Worm (Caenorhabditis elegans) whole organism, L4 larva: ENCODE measurements around the gene F53A9.7.
A peak's percentile ranks its signal among the peaks of the same experiment; 100 is the strongest.

Experiments used
- T20F7.1 ChIP-seq: fragments of 200-800 bp; sonication (Bioruptor generic); optimal IDR thresholded peaks from 2 replicates; lab custom pipeline; 2018; ENCODE audit warnings: mild to moderate bottlenecking, missing genetic modification characterization, missing compliant biosample characterization
- Y105C5A.15 ChIP-seq: fragments of 200-800 bp; sonication (Bioruptor generic); IDR thresholded peaks from 2 replicates; pipeline ENCODE4 v1.3.6; 2022; ENCODE audit warnings: missing genetic modification characterization, missing compliant biosample characterization
- Y48G9A.11 ChIP-seq: fragments of 200-800 bp; sonication (Bioruptor generic); IDR thresholded peaks from 2 replicates; pipeline ENCODE4 v1.3.6; 2022; ENCODE audit warnings: missing genetic modification reagents, missing genetic modification characterization, missing compliant biosample characterization
- ZK546.5 ChIP-seq, 2 experiments: sonication (generic microtip); optimal IDR thresholded peaks; 2 replicates each; lab custom pipeline; 2017; ENCODE audit warnings: missing biosample characterization in 2 of 2, missing genetic modification characterization in 2 of 2
- aha-1 ChIP-seq: fragments of 150-350 bp; peaks from one replicate; lab custom pipeline; 2014; ENCODE audit warnings: missing biosample characterization, missing genetic modification characterization
- arid-1 ChIP-seq: fragments of 200-800 bp; sonication (Bioruptor generic); conservative IDR thresholded peaks from 2 replicates; pipeline ENCODE4 v1.3.6; 2022; ENCODE audit warnings: missing genetic modification reagents, missing genetic modification characterization, missing compliant biosample characterization
- attf-4 ChIP-seq: sonication (generic microtip); optimal IDR thresholded peaks from 3 replicates; lab custom pipeline; 2017; ENCODE audit warnings: missing biosample characterization, missing genetic modification characterization
- ceh-20 ChIP-seq: fragments of 200-800 bp; sonication (Bioruptor generic); IDR thresholded peaks from 2 replicates; pipeline ENCODE4 v1.3.6; 2022; ENCODE audit warnings: missing genetic modification reagents, missing genetic modification characterization, missing compliant biosample characterization
- ceh-28 ChIP-seq: fragments of 150-350 bp; optimal IDR thresholded peaks from 2 replicates; lab custom pipeline; 2014; ENCODE audit warnings: missing biosample characterization, missing genetic modification reagents, missing genetic modification characterization
- ceh-44 ChIP-seq: fragments of 200-800 bp; sonication (Bioruptor generic); IDR thresholded peaks from 2 replicates; pipeline ENCODE4 v1.3.6; 2022; ENCODE audit warnings: missing genetic modification reagents, missing genetic modification characterization, missing compliant biosample characterization
- ceh-62 ChIP-seq: sonication (generic microtip); optimal IDR thresholded peaks from 2 replicates; lab custom pipeline; 2017; ENCODE audit warnings: missing biosample characterization, missing genetic modification characterization
- ctbp-1 ChIP-seq: fragments of 200-800 bp; sonication (Bioruptor generic); IDR thresholded peaks from 2 replicates; pipeline ENCODE4 v1.3.6; 2022; ENCODE audit warnings: missing genetic modification reagents, missing genetic modification characterization, missing compliant biosample characterization
- dmd-6 ChIP-seq: fragments of 200-800 bp; sonication (Bioruptor generic); IDR thresholded peaks from 2 replicates; pipeline ENCODE4 v1.3.6; 2022; ENCODE audit warnings: missing genetic modification reagents, missing genetic modification characterization, missing compliant biosample characterization
- dmd-8 ChIP-seq: fragments of 200-800 bp; sonication (Bioruptor generic); IDR thresholded peaks from 2 replicates; pipeline ENCODE4 v1.3.6; 2022; ENCODE audit warnings: missing genetic modification characterization, missing compliant biosample characterization
- dpl-1 ChIP-seq: fragments of 150-350 bp; optimal IDR thresholded peaks from 2 replicates; lab custom pipeline; 2014; ENCODE audit warnings: missing biosample characterization, missing genetic modification reagents, missing genetic modification characterization
- dve-1 ChIP-seq: sonication (generic microtip); optimal IDR thresholded peaks from 2 replicates; lab custom pipeline; 2017; ENCODE audit warnings: antibody characterized with exemption, mild to moderate bottlenecking, missing genetic modification characterization, missing compliant biosample characterization; ENCODE audit not compliant: insufficient read depth
- hif-1 ChIP-seq, 2 experiments: sonication (generic microtip); optimal IDR thresholded peaks; 2 replicates each; lab custom pipeline; 2016 to 2017; ENCODE audit warnings: missing compliant biosample characterization in 2 of 2, missing genetic modification characterization in 2 of 2, missing genetic modification reagents in 2 of 2, missing genotype in 2 of 2, mild to moderate bottlenecking in 1 of 2
- hlh-30 ChIP-seq: sonication (generic microtip); optimal IDR thresholded peaks from 2 replicates; lab custom pipeline; 2017; ENCODE audit warnings: antibody characterized with exemption, mild to moderate bottlenecking, missing genetic modification characterization, missing compliant biosample characterization; ENCODE audit not compliant: insufficient read depth
- hmg-1.1 ChIP-seq: fragments of 200-800 bp; sonication (Bioruptor generic); IDR thresholded peaks from 2 replicates; pipeline ENCODE4 v1.3.6; 2022; ENCODE audit warnings: missing genetic modification reagents, missing genetic modification characterization, missing compliant biosample characterization
- lim-7 ChIP-seq: fragments of 200-800 bp; sonication (Bioruptor generic); IDR thresholded peaks from 2 replicates; pipeline ENCODE4 v1.3.6; 2022; ENCODE audit warnings: missing genetic modification characterization, missing compliant biosample characterization
- lin-1 ChIP-seq: fragments of 200-800 bp; sonication (Bioruptor generic); IDR thresholded peaks from 2 replicates; pipeline ENCODE4 v1.3.6; 2022; ENCODE audit warnings: missing genetic modification reagents, missing genetic modification characterization, missing compliant biosample characterization
- lin-13 ChIP-seq: fragments of 150-350 bp; optimal IDR thresholded peaks from 2 replicates; lab custom pipeline; 2014; ENCODE audit warnings: missing biosample characterization, missing genetic modification reagents, missing genetic modification characterization
- lsy-2 ChIP-seq, 2 experiments: fragments of 150-350 bp in 1 of 2; sonication (generic microtip) in 1 of 2; optimal IDR thresholded peaks; 2 replicates each; lab custom pipeline; 2014 to 2017; ENCODE audit warnings: missing biosample characterization in 2 of 2, missing genetic modification characterization in 2 of 2
- madf-9 ChIP-seq: fragments of 200-800 bp; sonication (Bioruptor generic); conservative IDR thresholded peaks from 2 replicates; pipeline ENCODE4 v1.3.6; 2022; ENCODE audit warnings: missing genetic modification reagents, missing genetic modification characterization, missing compliant biosample characterization
- mdl-1 ChIP-seq, 2 experiments: fragments of 150-350 bp in 1 of 2; sonication (generic microtip) in 1 of 2; optimal IDR thresholded peaks; 2 replicates each; lab custom pipeline; 2014 to 2017; ENCODE audit warnings: missing biosample characterization in 2 of 2, missing genetic modification characterization in 2 of 2
- mdt-29 ChIP-seq: fragments of 200-800 bp; sonication (Bioruptor generic); IDR thresholded peaks from 2 replicates; pipeline ENCODE4 v1.3.6; 2022; ENCODE audit warnings: missing genetic modification reagents, missing genetic modification characterization, missing compliant biosample characterization
- mes-2 ChIP-seq: sonication (generic microtip); optimal IDR thresholded peaks from 2 replicates; lab custom pipeline; 2016; ENCODE audit warnings: missing genotype, mild to moderate bottlenecking, missing genetic modification characterization, missing compliant biosample characterization; ENCODE audit not compliant: poor library complexity, severe bottlenecking
- mxl-3 ChIP-seq: fragments of 200-800 bp; sonication (Bioruptor generic); optimal IDR thresholded peaks from 2 replicates; lab custom pipeline; 2018; ENCODE audit warnings: mild to moderate bottlenecking, missing genetic modification characterization, missing compliant biosample characterization
- nhr-102 ChIP-seq: sonication (generic microtip); optimal IDR thresholded peaks from 2 replicates; lab custom pipeline; 2016; ENCODE audit warnings: mild to moderate bottlenecking, missing genetic modification characterization, moderate library complexity, missing compliant biosample characterization
- nhr-25 ChIP-seq: sonication (generic microtip); optimal IDR thresholded peaks from 2 replicates; lab custom pipeline; 2017; ENCODE audit warnings: missing genetic modification characterization, mild to moderate bottlenecking, missing compliant biosample characterization, antibody characterized with exemption, moderate library complexity, borderline replicate concordance; ENCODE audit not compliant: insufficient read depth
- nhr-28 ChIP-seq: fragments of 150-350 bp; optimal IDR thresholded peaks from 2 replicates; lab custom pipeline; 2014; ENCODE audit warnings: missing biosample characterization, missing genetic modification characterization
- nhr-41 ChIP-seq: fragments of 200-800 bp; sonication (Bioruptor generic); IDR thresholded peaks from 2 replicates; pipeline ENCODE4 v1.3.6; 2022; ENCODE audit warnings: missing genetic modification reagents, missing genetic modification characterization, missing compliant biosample characterization
- nhr-42 ChIP-seq: fragments of 200-800 bp; sonication (Bioruptor generic); IDR thresholded peaks from 2 replicates; pipeline ENCODE4 v1.3.6; 2022; ENCODE audit warnings: missing genetic modification characterization, missing compliant biosample characterization
- nhr-6 ChIP-seq: fragments of 150-350 bp; optimal IDR thresholded peaks from 2 replicates; lab custom pipeline; 2014; ENCODE audit warnings: missing biosample characterization, missing genetic modification characterization
- nhr-77 ChIP-seq: fragments of 150-350 bp; optimal IDR thresholded peaks from 2 replicates; lab custom pipeline; 2014; ENCODE audit warnings: missing biosample characterization, missing genetic modification characterization
- pha-4 ChIP-seq, 2 experiments: fragments of 150-350 bp in 1 of 2; fragments of 200-800 bp in 1 of 2; sonication (Bioruptor generic) in 1 of 2; IDR thresholded peaks in 1 of 2; optimal IDR thresholded peaks in 1 of 2; 2 replicates each; pipeline versions ENCODE4 v1.3.6 to Lab custom; 2014 to 2022; ENCODE audit warnings: missing genetic modification characterization in 2 of 2, missing genetic modification reagents in 2 of 2, missing biosample characterization in 1 of 2, missing compliant biosample characterization in 1 of 2
- php-3 ChIP-seq: fragments of 200-800 bp; sonication (Bioruptor generic); IDR thresholded peaks from 2 replicates; pipeline ENCODE4 v1.3.6; 2022; ENCODE audit warnings: missing genetic modification reagents, missing genetic modification characterization, missing compliant biosample characterization
- pqm-1 ChIP-seq: sonication (generic microtip); optimal IDR thresholded peaks from 2 replicates; lab custom pipeline; 2017; ENCODE audit warnings: missing biosample characterization, missing genetic modification characterization
- rbr-2 ChIP-seq: sonication (generic microtip); optimal IDR thresholded peaks from 2 replicates; lab custom pipeline; 2016; ENCODE audit warnings: missing genotype, missing genetic modification characterization, missing compliant biosample characterization
- saeg-2 ChIP-seq: fragments of 200-800 bp; sonication (Bioruptor generic); IDR thresholded peaks from 2 replicates; pipeline ENCODE4 v1.3.6; 2022; ENCODE audit warnings: missing genetic modification reagents, missing genetic modification characterization, missing compliant biosample characterization
- sdz-12 ChIP-seq: fragments of 200-800 bp; sonication (Bioruptor generic); optimal IDR thresholded peaks from 2 replicates; lab custom pipeline; 2018; ENCODE audit warnings: mild to moderate bottlenecking, missing genetic modification characterization, missing compliant biosample characterization
- unc-62 ChIP-seq, 3 experiments: fragments of 150-350 bp in 1 of 3; sonication (generic microtip); optimal IDR thresholded peaks in 2 of 3; peaks in 1 of 3; 1 replicate in 1 of 3; 2 replicates in 2 of 3; lab custom pipeline; 2014 to 2017; ENCODE audit warnings: missing biosample characterization in 3 of 3, missing genetic modification characterization in 3 of 3, missing genetic modification reagents in 3 of 3, missing genotype in 1 of 3
- vab-7 ChIP-seq: fragments of 200-800 bp; sonication (Bioruptor generic); IDR thresholded peaks from 2 replicates; pipeline ENCODE4 v1.3.6; 2022; ENCODE audit warnings: missing genetic modification reagents, missing genetic modification characterization, missing compliant biosample characterization
- ztf-7 ChIP-seq: fragments of 150-350 bp; optimal IDR thresholded peaks from 2 replicates; lab custom pipeline; 2014; ENCODE audit warnings: missing biosample characterization, missing genetic modification characterization

Gene F53A9.7

DNA sequence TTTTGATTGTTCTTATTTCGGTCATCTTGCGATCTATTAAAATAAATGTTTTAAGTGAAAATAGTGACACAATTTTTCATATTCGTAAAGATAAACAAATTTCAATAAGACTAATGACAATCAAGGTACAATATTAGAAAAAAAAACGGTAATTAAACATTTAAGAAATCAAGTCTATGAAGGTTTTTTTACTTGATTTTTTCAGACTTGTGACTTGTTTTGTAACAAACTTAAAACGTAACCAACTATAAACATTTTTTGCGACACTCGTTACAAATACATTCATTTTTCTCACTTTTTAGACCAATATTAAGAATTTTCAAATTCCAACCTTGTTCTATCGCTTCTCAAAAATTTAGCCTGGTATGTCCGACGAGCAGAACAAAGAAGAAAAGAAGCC lies 22.7 kb upstream of the F53A9.7 start, which contains the start of gene M02D8.2:
Gene M02D8.2, plus strand, starts transcription at position 301 of the 400 bp plus-strand sequence.
- no peak for TF ChIP-seq nhr-28 (tag; lab: Kevin White, UChicago)
- TF ChIP-seq aha-1 (tag; lab: Kevin White, UChicago): peak; percentile 65
- TF ChIP-seq ceh-62: no peak
- TF ChIP-seq, all 104 proteins: peak for 1

- TF ChIP-seq php-3 (no peak), nhr-42 (no peak), nhr-6 (tag; lab: Kevin White, UChicago) (no peak), ceh-28 (tag; lab: Kevin White, UChicago) (no peak), nhr-41 (GFP tag; lab: Robert Waterston, UW) (no peak), mdt-29 (GFP tag; lab: Robert Waterston, UW) (no peak), mxl-3 (GFP tag; lab: Kevin White, UChicago) (no peak), Y48G9A.11 (no peak), ceh-20 (GFP tag; lab: Robert Waterston, UW) (no peak), sdz-12 (GFP tag; lab: Kevin White, UChicago) (no peak), ctbp-1 (GFP tag; lab: Robert Waterston, UW) (no peak), mdl-1 (tag; optimal IDR thresholded peaks at IDR 0.05; lab: Kevin White, UChicago) (no peak), madf-9 (GFP tag; lab: Robert Waterston, UW) (no peak), unc-62 (GFP tag; optimal IDR thresholded peaks at IDR 0.05 in 1 of 2; lab: Kevin White, UChicago) (no peak), unc-62 (tag; optimal IDR thresholded peaks at IDR 0.05; lab: Kevin White, UChicago) (no peak), dmd-8 (GFP tag; lab: Robert Waterston, UW) (no peak)
Observed at ce11 chrX:8737801-8738200, 21.1 kb upstream of the F53A9.7 start.

DNA sequence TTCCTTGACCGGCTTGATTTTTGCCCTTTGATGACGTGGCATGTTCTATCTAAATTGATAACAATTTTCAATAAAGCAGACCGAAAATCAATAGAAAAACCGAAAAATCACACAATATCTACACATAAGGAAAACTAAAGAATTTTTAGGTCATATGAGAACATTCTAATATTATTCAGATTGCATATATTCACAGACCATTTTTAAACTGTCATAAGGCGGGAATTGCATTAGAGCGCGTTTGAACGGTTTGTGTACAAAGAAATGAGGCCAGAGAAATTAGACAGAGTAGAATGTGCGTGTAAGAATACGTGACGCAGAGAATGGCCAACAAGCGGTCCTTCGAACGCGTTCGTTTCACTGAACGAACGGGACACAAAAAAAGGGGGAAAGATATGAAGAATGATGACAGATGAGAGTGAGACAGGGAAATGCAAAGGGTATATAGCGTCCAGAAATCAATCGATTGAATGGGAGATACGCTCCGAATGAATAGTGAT lies 20.3 kb upstream of the F53A9.7 start, which contains the start of gene M02D8.3:
Gene M02D8.3, minus strand, starts transcription at position 51 of the 500 bp plus-strand sequence.
- TF ChIP-seq aha-1 (tag; lab: Kevin White, UChicago) (peak; percentile 98), vab-7 (no peak), mdl-1 (tag; optimal IDR thresholded peaks at IDR 0.05; lab: Kevin White, UChicago) (peak in 1 of 2 experiments; percentile 77), hlh-30 (tag; lab: Kevin White, UChicago) (peak; percentile 91), nhr-102 (tag; lab: Kevin White, UChicago) (no peak), nhr-28 (tag; lab: Kevin White, UChicago) (peak; percentile 89), attf-4 (no peak), lsy-2 (tag; optimal IDR thresholded peaks at IDR 0.05; lab: Kevin White, UChicago) (peak in 1 of 2 experiments; percentile 69), nhr-6 (tag; lab: Kevin White, UChicago) (peak; percentile 10), dmd-6 (GFP tag; lab: Robert Waterston, UW) (0 out of 2 replicates have a peak, but pooled peaks have one; percentile 16), saeg-2 (no peak), ceh-44 (GFP tag; lab: Robert Waterston, UW) (no peak), mxl-3 (GFP tag; lab: Kevin White, UChicago) (peak; percentile 83), T20F7.1 (GFP tag; lab: Kevin White, UChicago) (peak; percentile 10), pha-4 (GFP tag; IDR thresholded peaks at IDR 0.05; lab: Robert Waterston, UW) (no peak), pha-4 (tag; optimal IDR thresholded peaks at IDR 0.05; lab: Kevin White, UChicago) (peak; percentile 48), mes-2 (tag; lab: Kevin White, UChicago) (peak; percentile 62), ceh-20 (GFP tag; lab: Robert Waterston, UW) (no peak), arid-1 (GFP tag; lab: Robert Waterston, UW) (0 out of 2 replicates have a peak, but pooled peaks have one; percentile 6), lim-7 (GFP tag; lab: Robert Waterston, UW) (no peak), hif-1 (tag; optimal IDR thresholded peaks at IDR 0.05; lab: Kevin White, UChicago) (peak in 1 of 2 experiments; percentile 41), nhr-25 (tag; lab: Kevin White, UChicago) (peak; percentile 43), ZK546.5 (tag; optimal IDR thresholded peaks at IDR 0.05; lab: Kevin White, UChicago) (no peak), lin-1 (GFP tag; lab: Robert Waterston, UW) (0 out of 2 replicates have a peak, but pooled peaks have one; percentile 13), nhr-77 (tag; lab: Kevin White, UChicago) (peak; percentile 45), lin-13 (GFP tag; lab: Kevin White, UChicago) (peak; percentile 10), dpl-1 (GFP tag; lab: Kevin White, UChicago) (peak; percentile 66), rbr-2 (peak; percentile 57), hmg-1.1 (0 out of 2 replicates have a peak, but pooled peaks have one; percentile 41), dve-1 (peak; percentile 71), pqm-1 (tag; lab: Kevin White, UChicago) (no peak), ceh-28 (tag; lab: Kevin White, UChicago) (peak; percentile 23), Y105C5A.15 (GFP tag; lab: Robert Waterston, UW) (no peak), ztf-7 (tag; lab: Kevin White, UChicago) (peak; percentile 5)
